Fruit fly (Drosophila melanogaster) whole organism, wandering third instar larva: ENCODE measurements around the gene D12.

Experiments used
- CG9705 ChIP-seq: fragments of 200-800 bp; sonication (Bioruptor generic); optimal IDR thresholded peaks from 2 replicates; lab custom pipeline; 2018; ENCODE audit warnings: missing biosample characterization, mild to moderate bottlenecking, missing genetic modification characterization
- Hr83 ChIP-seq: fragments of 200-300 bp; sonication (Bioruptor generic); optimal IDR thresholded peaks from 2 replicates; lab custom pipeline; 2016; ENCODE audit warnings: missing biosample characterization, mild to moderate bottlenecking, missing genetic modification characterization, moderate library complexity; ENCODE audit not compliant: poor library complexity, severe bottlenecking
- Jra ChIP-seq: sonication (Bioruptor generic); optimal IDR thresholded peaks from 2 replicates; lab custom pipeline; 2016; ENCODE audit warnings: missing biosample characterization, missing genetic modification characterization
- Myc ChIP-seq: fragments of >200 bp; optimal IDR thresholded peaks from 2 replicates; lab custom pipeline; 2017
- Rel ChIP-seq, 2 experiments: fragments of 200-800 bp; sonication (Bioruptor generic) in 1 of 2; optimal IDR thresholded peaks; 2 replicates in 1 of 2; 3 replicates in 1 of 2; lab custom pipeline; 2016 to 2019; ENCODE audit warnings: mild to moderate bottlenecking in 2 of 2, missing biosample characterization in 2 of 2, missing genetic modification characterization in 2 of 2, moderate library complexity in 1 of 2
- br ChIP-seq: fragments of 200-800 bp; sonication (Bioruptor generic); optimal IDR thresholded peaks from 2 replicates; lab custom pipeline; 2016; ENCODE audit warnings: missing biosample characterization, missing genetic modification characterization
- brk ChIP-seq: fragments of 200-800 bp; sonication (Bioruptor generic); optimal IDR thresholded peaks from 2 replicates; lab custom pipeline; 2016; ENCODE audit warnings: missing biosample characterization, mild to moderate bottlenecking, missing genetic modification characterization
- h ChIP-seq: fragments of 200-800 bp; sonication (Bioruptor generic); optimal IDR thresholded peaks from 3 replicates; lab custom pipeline; 2016; ENCODE audit warnings: missing biosample characterization, mild to moderate bottlenecking, missing genetic modification characterization
- lola ChIP-seq: fragments of >200 bp; optimal IDR thresholded peaks from 2 replicates; lab custom pipeline; 2017; ENCODE audit warnings: missing biosample characterization, missing genetic modification characterization
- psq ChIP-seq: fragments of 200-800 bp; sonication (Bioruptor generic); optimal IDR thresholded peaks from 3 replicates; lab custom pipeline; 2017; ENCODE audit warnings: missing biosample characterization, mild to moderate bottlenecking, missing genetic modification characterization, moderate library complexity
- rgr ChIP-seq: fragments of 200-800 bp; sonication (Bioruptor generic); optimal IDR thresholded peaks from 3 replicates; lab custom pipeline; 2016; ENCODE audit warnings: missing biosample characterization, mild to moderate bottlenecking, missing genetic modification characterization
- sage ChIP-seq: fragments of 200-800 bp; sonication (Bioruptor generic); optimal IDR thresholded peaks from 2 replicates; lab custom pipeline; 2016; ENCODE audit warnings: missing biosample characterization, mild to moderate bottlenecking, missing genetic modification characterization

- no peak for TF ChIP-seq sage (GFP tag; lab: Kevin White, UChicago)
- peak; percentile 52 for TF ChIP-seq h
- TF ChIP-seq lola (GFP tag; lab: Kevin White, UChicago): no peak
- no peak for TF ChIP-seq CG9705 (GFP tag; lab: Kevin White, UChicago)
- TF ChIP-seq Rel (GFP tag; optimal IDR thresholded peaks at IDR 0.05; lab: Kevin White, UChicago): no peak
- no peak for TF ChIP-seq Rel (tag; optimal IDR thresholded peaks at IDR 0.05; lab: Kevin White, UChicago)
- TF ChIP-seq br (GFP tag; lab: Kevin White, UChicago): peak; percentile 16
- TF ChIP-seq psq (GFP tag; lab: Kevin White, UChicago): no peak
- TF ChIP-seq Myc (lab: Kevin White, UChicago): no peak
- TF ChIP-seq rgr (GFP tag; lab: Kevin White, UChicago): peak; percentile 39
- TF ChIP-seq Hr83 (GFP tag; lab: Kevin White, UChicago): no peak
- TF ChIP-seq Jra (GFP tag; lab: Kevin White, UChicago): no peak
- no peak for TF ChIP-seq brk (GFP tag; lab: Kevin White, UChicago)
Observed at dm6 chr2L:8461782-8462453, 24.8 kb upstream of the D12 start.
